Worm (Caenorhabditis elegans): ENCODE results near the gene sbp-1.

- TF ChIP-seq zip-4 (GFP tag; optimal IDR thresholded peaks at IDR 0.05) (no peak), unc-62 (GFP tag; optimal IDR thresholded peaks at IDR 0.05) (no peak)
These were observed 30.5 kb upstream of the sbp-1 start for ce11 chrIII:11472861-11473260.
